Fruit fly (Drosophila melanogaster): ENCODE results near the gene CG31788.

- TF ChIP-seq rn (GFP tag; IDR thresholded peaks at IDR 0.05) (no peak), fd96Ca (GFP tag; IDR thresholded peaks at IDR 0.05) (no peak)
Measured at dm6 chr2L:18298541-18298940, 40.8 kb upstream of the CG31788 start.

Data from whole organism, pupa.